Worm (Caenorhabditis elegans): Measurements from ENCODE around the gene mtl-1.

The mtl-1 gene

ce11 chrV:6691813-6692351, at the start of gene mtl-1:
Gene mtl-1 (minus strand): TSS chrV:6691863.
- TF ChIP-seq sptf-1 (tag; optimal IDR thresholded peaks at IDR 0.05) (no peak), zip-8 (tag; optimal IDR thresholded peaks at IDR 0.05) (no peak), ces-1 (GFP tag; optimal IDR thresholded peaks at IDR 0.05) (no peak), mep-1 (tag; optimal IDR thresholded peaks at IDR 0.05) (no peak), unc-39 (tag; optimal IDR thresholded peaks at IDR 0.05) (no peak), hlh-1 (tag; optimal IDR thresholded peaks at IDR 0.05) (no peak)

ce11 chrV:6736877-6737276, 45.2 kb upstream of the mtl-1 start:
- TF ChIP-seq blmp-1 (tag; optimal IDR thresholded peaks at IDR 0.05) (peak; percentile 15), elt-1 (tag; optimal IDR thresholded peaks at IDR 0.05; ENCODE audit: borderline replicate concordance, insufficient read depth) (peak; percentile 59), nhr-76 (tag; optimal IDR thresholded peaks at IDR 0.05) (no peak), unc-62 (GFP tag; optimal IDR thresholded peaks at IDR 0.05) (no peak)

DNA sequence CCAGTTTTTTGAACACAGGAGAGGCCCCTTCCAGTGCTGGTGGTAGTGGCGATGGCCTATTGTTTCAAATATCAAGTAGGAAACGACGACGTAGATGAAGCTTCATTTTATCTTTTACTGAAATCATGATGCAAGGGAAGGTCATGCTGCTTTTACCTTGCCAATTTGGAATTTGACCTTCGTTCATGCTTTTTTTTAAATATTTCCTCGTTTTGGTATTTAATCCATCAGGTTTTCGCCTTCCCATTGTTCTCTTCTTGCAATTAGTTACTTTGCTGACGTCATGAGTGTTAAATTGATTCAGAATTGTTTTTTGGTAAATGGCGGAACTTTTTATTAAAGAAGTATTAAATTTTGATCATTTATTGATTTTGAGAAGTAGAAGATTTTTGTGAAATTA, 44.4 kb upstream of the mtl-1 start:
- TF ChIP-seq mls-2 (tag; optimal IDR thresholded peaks at IDR 0.05) (no peak), zip-8 (tag; optimal IDR thresholded peaks at IDR 0.05) (no peak), drap-1 (GFP tag; optimal IDR thresholded peaks at IDR 0.05) (no peak), ham-2 (GFP tag; optimal IDR thresholded peaks at IDR 0.05) (no peak), ztf-11 (tag; optimal IDR thresholded peaks at IDR 0.05) (no peak), bed-3 (GFP tag; optimal IDR thresholded peaks at IDR 0.05) (no peak), unc-120 (tag; optimal IDR thresholded peaks at IDR 0.05; ENCODE audit: poor library complexity, severe bottlenecking) (no peak), ces-1 (GFP tag; optimal IDR thresholded peaks at IDR 0.05) (no peak), nhr-237 (tag; optimal IDR thresholded peaks at IDR 0.05) (no peak), hlh-1 (tag; optimal IDR thresholded peaks at IDR 0.05) (no peak), lsy-2 (tag; optimal IDR thresholded peaks at IDR 0.05) (no peak), ceh-83 (GFP tag; optimal IDR thresholded peaks at IDR 0.05) (no peak), lin-13 (tag; optimal IDR thresholded peaks at IDR 0.05) (no peak)

DNA sequence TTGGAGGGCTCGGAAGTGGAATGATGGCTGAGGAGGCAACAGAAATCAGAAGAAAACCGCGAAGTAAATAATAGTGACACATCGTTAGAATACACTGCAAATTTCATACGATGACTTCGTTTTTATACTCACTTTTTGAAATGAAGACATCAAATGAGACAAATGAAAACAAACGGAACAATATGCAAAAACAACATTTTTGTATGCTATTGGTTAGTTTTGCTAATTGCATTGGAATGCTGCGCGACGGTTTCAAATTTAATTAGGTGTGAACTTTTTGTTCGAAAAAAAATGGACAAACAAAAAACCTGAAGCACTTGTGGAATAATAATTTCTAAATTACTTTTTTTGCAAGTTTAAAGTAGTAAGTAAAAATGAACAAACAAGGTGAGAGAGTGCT, 41.3 kb upstream of the mtl-1 start, which contains the start of gene grl-8:
Gene grl-8 (minus strand): TSS at position 101 of the 400 bp plus-strand sequence.
- TF ChIP-seq zip-8 (tag; optimal IDR thresholded peaks at IDR 0.05): no peak
- TF ChIP-seq ces-1 (GFP tag; optimal IDR thresholded peaks at IDR 0.05): peak; percentile 19

DNA sequence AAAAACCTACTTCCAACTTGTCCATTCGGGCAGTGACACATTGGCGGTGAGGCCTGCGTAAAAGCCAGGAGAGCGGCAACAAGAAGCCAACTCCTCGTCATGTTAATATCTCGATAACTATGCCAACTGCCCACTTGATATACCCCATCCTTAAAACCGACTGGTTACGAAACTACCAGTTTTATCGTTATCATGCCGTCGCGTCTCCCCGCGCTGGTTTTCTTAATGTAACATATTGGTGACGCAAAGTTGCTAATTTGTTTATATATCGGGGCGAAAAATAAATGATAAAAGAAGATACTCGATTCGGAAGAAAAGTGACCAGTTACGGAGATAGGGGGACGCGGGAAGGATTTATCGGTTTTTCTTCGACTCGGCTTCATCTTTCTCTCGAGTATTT, 39.9 kb upstream of the mtl-1 start, which contains the start of gene grl-9:
Gene grl-9 (minus strand): TSS at position 101 of the 400 bp plus-strand sequence.
- no peak for TF ChIP-seq mls-2 (tag; optimal IDR thresholded peaks at IDR 0.05)
- no peak for TF ChIP-seq elt-1 (tag; optimal IDR thresholded peaks at IDR 0.05; ENCODE audit: borderline replicate concordance, insufficient read depth)
- TF ChIP-seq nhr-28 (tag; optimal IDR thresholded peaks at IDR 0.05): no peak
- no peak for TF ChIP-seq pha-4 (tag; optimal IDR thresholded peaks at IDR 0.05)
- no peak for TF ChIP-seq lsy-2 (tag; optimal IDR thresholded peaks at IDR 0.05)
- TF ChIP-seq lin-32 (GFP tag; optimal IDR thresholded peaks at IDR 0.05): no peak
- no peak for TF ChIP-seq lin-13 (tag; optimal IDR thresholded peaks at IDR 0.05)
- TF ChIP-seq nhr-12 (tag; optimal IDR thresholded peaks at IDR 0.05): no peak
- TF ChIP-seq ztf-11 (tag; optimal IDR thresholded peaks at IDR 0.05): no peak
- TF ChIP-seq ceh-39 (tag; optimal IDR thresholded peaks at IDR 0.05): no peak
- TF ChIP-seq ceh-83 (GFP tag; optimal IDR thresholded peaks at IDR 0.05): no peak
- TF ChIP-seq nhr-237 (tag; optimal IDR thresholded peaks at IDR 0.05): no peak
- TF ChIP-seq ham-2 (GFP tag; optimal IDR thresholded peaks at IDR 0.05): no peak
- no peak for TF ChIP-seq unc-39 (tag; optimal IDR thresholded peaks at IDR 0.05)

DNA sequence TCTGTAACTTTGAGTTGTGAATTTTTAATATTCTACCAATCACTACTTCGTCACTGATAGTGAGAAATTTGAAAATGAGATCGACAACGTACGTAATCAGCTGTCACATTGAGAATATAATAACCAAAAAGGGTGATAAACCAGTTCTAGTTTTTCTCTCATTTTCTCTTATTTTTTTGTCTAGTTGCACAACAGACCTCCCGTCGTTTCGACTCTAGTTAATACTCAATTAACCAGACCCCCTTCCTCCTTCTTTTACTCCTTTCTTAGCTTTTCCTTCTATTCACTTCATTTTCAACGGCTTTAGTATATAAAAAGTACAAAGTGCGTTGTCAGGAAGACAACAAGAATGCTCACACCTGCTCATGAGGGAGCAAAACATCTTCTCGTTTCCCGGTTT, 35.6 kb upstream of the mtl-1 start, which contains the start of gene ZC487.1:
Gene ZC487.1 (plus strand): TSS at position 301 of the 400 bp plus-strand sequence.
- TF ChIP-seq elt-3 (tag; optimal IDR thresholded peaks at IDR 0.05): no peak
- no peak for TF ChIP-seq nhr-237 (tag; optimal IDR thresholded peaks at IDR 0.05)
- no peak for TF ChIP-seq drap-1 (GFP tag; optimal IDR thresholded peaks at IDR 0.05)
- TF ChIP-seq ceh-39 (tag; optimal IDR thresholded peaks at IDR 0.05): no peak
- TF ChIP-seq ceh-43 (GFP tag; optimal IDR thresholded peaks at IDR 0.05): no peak
- no peak for TF ChIP-seq snpc-4 (tag; optimal IDR thresholded peaks at IDR 0.05)
- TF ChIP-seq pha-4 (tag; optimal IDR thresholded peaks at IDR 0.05): no peak
- TF ChIP-seq nhr-2 (tag; optimal IDR thresholded peaks at IDR 0.05): no peak
- TF ChIP-seq zip-8 (tag; optimal IDR thresholded peaks at IDR 0.05): no peak
- no peak for TF ChIP-seq lin-32 (GFP tag; optimal IDR thresholded peaks at IDR 0.05)
- no peak for TF ChIP-seq hlh-1 (tag; optimal IDR thresholded peaks at IDR 0.05)
- no peak for TF ChIP-seq flh-1 (GFP tag; optimal IDR thresholded peaks at IDR 0.05)
- TF ChIP-seq cnd-1 (tag; optimal IDR thresholded peaks at IDR 0.05): no peak
- no peak for TF ChIP-seq unc-120 (tag; optimal IDR thresholded peaks at IDR 0.05; ENCODE audit: poor library complexity, severe bottlenecking)
- no peak for TF ChIP-seq ces-1 (GFP tag; optimal IDR thresholded peaks at IDR 0.05)
- TF ChIP-seq ztf-11 (tag; optimal IDR thresholded peaks at IDR 0.05): no peak
- no peak for TF ChIP-seq lsy-2 (tag; optimal IDR thresholded peaks at IDR 0.05)
- no peak for TF ChIP-seq nhr-76 (tag; optimal IDR thresholded peaks at IDR 0.05)
